Fruit fly (Drosophila melanogaster) whole organism, pupa: ENCODE measurements around the gene Spc105R.

Experiments used
- CG13204 ChIP-seq: fragments of 200-800 bp; sonication (Bioruptor generic); optimal IDR thresholded peaks from 2 replicates; lab custom pipeline; 2018; ENCODE audit warnings: missing biosample characterization, mild to moderate bottlenecking, missing genetic modification characterization, moderate library complexity
- CG14655 ChIP-seq: fragments of 200-800 bp; sonication (Bioruptor generic); optimal IDR thresholded peaks from 3 replicates; lab custom pipeline; 2017; ENCODE audit warnings: mild to moderate bottlenecking, missing biosample characterization, missing genetic modification reagents, missing genetic modification characterization
- CG15710 ChIP-seq: fragments of 200-800 bp; sonication (Bioruptor generic); optimal IDR thresholded peaks from 2 replicates; lab custom pipeline; 2018; ENCODE audit warnings: missing biosample characterization, mild to moderate bottlenecking, missing genetic modification characterization, moderate library complexity
- CG32121 ChIP-seq: fragments of 200-800 bp; sonication (Bioruptor generic); IDR thresholded peaks from 2 replicates; pipeline ENCODE4 v1.3.6; 2022; ENCODE audit warnings: missing biosample characterization, missing genetic modification characterization
- CG34367 ChIP-seq: fragments of 200-800 bp; sonication (Bioruptor generic); optimal IDR thresholded peaks from 2 replicates; lab custom pipeline; 2018; ENCODE audit warnings: missing biosample characterization, mild to moderate bottlenecking, missing genetic modification characterization
- CG4496 ChIP-seq: fragments of 200-800 bp; sonication (Bioruptor generic); IDR thresholded peaks from 3 replicates; pipeline ENCODE4 v1.3.6; 2022; ENCODE audit warnings: missing biosample characterization, missing genetic modification characterization
- CG8159 ChIP-seq: fragments of 200-800 bp; sonication (Bioruptor generic); optimal IDR thresholded peaks from 3 replicates; lab custom pipeline; 2018; ENCODE audit warnings: missing biosample characterization, mild to moderate bottlenecking, missing genetic modification characterization, moderate library complexity
- CG8301 ChIP-seq: fragments of 200-800 bp; sonication (Bioruptor generic); optimal IDR thresholded peaks from 2 replicates; lab custom pipeline; 2018; ENCODE audit warnings: missing biosample characterization, mild to moderate bottlenecking, missing genetic modification characterization
- CG9948 ChIP-seq: fragments of 200-800 bp; sonication (Bioruptor generic); optimal IDR thresholded peaks from 2 replicates; lab custom pipeline; 2018; ENCODE audit warnings: missing biosample characterization, mild to moderate bottlenecking, missing genetic modification characterization, moderate library complexity
- D1 ChIP-seq: fragments of 200-800 bp; sonication (Bioruptor generic); optimal IDR thresholded peaks from 2 replicates; lab custom pipeline; 2018; ENCODE audit warnings: missing biosample characterization, mild to moderate bottlenecking, missing genetic modification characterization, moderate library complexity
- EcR ChIP-seq: fragments of 200-800 bp; sonication (Bioruptor generic); optimal IDR thresholded peaks from 3 replicates; lab custom pipeline; 2019; ENCODE audit warnings: missing biosample characterization, missing genetic modification characterization, mild to moderate bottlenecking, moderate library complexity, missing genetic modification reagents
- Ets98B ChIP-seq: fragments of 200-800 bp; sonication (Bioruptor generic); IDR thresholded peaks from 2 replicates; pipeline ENCODE4 v1.3.6; 2022; ENCODE audit warnings: missing biosample characterization, missing genetic modification characterization
- Pif1A ChIP-seq: fragments of 200-800 bp; sonication (Bioruptor generic); optimal IDR thresholded peaks from 3 replicates; lab custom pipeline; 2016; ENCODE audit warnings: missing biosample characterization, missing genetic modification characterization
- Pif1B ChIP-seq: fragments of 200-800 bp; sonication (Bioruptor generic); optimal IDR thresholded peaks from 3 replicates; lab custom pipeline; 2016; ENCODE audit warnings: missing biosample characterization, missing genetic modification characterization
- Snoo ChIP-seq: fragments of 200-800 bp; sonication (Bioruptor generic); optimal IDR thresholded peaks from 3 replicates; lab custom pipeline; 2017; ENCODE audit warnings: missing biosample characterization, mild to moderate bottlenecking, missing genetic modification characterization, inconsistent platforms
- fd96Ca ChIP-seq: fragments of 200-800 bp; sonication (Bioruptor generic); IDR thresholded peaks from 3 replicates; pipeline ENCODE4 v1.3.6; 2022; ENCODE audit warnings: missing biosample characterization, missing genetic modification characterization
- gl ChIP-seq: fragments of 200-800 bp; sonication (Bioruptor generic); optimal IDR thresholded peaks from 2 replicates; lab custom pipeline; 2018; ENCODE audit warnings: missing biosample characterization, mild to moderate bottlenecking, missing genetic modification characterization
- rn ChIP-seq: fragments of 200-800 bp; sonication (Bioruptor generic); IDR thresholded peaks from 2 replicates; pipeline ENCODE4 v1.3.6; 2022; ENCODE audit warnings: missing biosample characterization, missing genetic modification characterization

Gene Spc105R

DNA sequence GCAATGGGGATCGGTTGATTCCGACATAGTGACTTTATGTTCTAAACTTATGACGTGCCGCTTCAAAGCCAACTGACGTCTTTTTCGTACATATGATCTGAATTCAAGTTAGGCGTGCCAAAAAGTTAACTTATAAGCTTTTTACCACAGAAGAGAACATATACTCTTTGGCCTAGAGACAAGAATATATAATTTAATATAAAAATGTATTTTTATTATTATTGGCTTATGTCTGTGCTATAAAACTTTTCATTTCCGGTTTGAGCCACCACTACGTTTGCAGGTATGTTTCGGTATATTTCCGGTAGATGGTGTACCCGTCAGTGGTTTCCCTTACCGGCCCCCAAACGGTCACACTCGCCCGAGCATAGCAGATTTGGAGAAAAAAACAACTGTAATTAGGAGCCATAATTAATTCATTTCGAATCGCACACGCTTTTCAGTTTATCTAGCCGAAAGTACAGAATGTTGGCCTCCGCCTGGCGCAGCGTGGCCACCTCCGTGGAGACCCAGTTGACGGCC, 1.8 kb upstream of the Spc105R start, which contains the start of the genes CG3698 and tzn:
Gene CG3698, minus strand, starts transcription at position 51 of the 522 bp plus-strand sequence.
Gene tzn, plus strand, starts transcription at position 321 of the 522 bp plus-strand sequence.
- TF ChIP-seq CG15710 (tag; lab: Kevin White, UChicago), result peak; percentile 72
- no peak for TF ChIP-seq CG13204
- no peak for TF ChIP-seq CG14655 (GFP tag; lab: Kevin White, UChicago)
- peak; percentile 93 for TF ChIP-seq Snoo (tag; lab: Kevin White, UChicago)
- TF ChIP-seq CG32121 (GFP tag; lab: Robert Waterston, UW), result peak; percentile 59; the same call in 1 of the 2 replicates
- TF ChIP-seq gl, result peak; percentile 48
- peak; percentile 82 for TF ChIP-seq CG34367 (tag; lab: Kevin White, UChicago)
- no peak for TF ChIP-seq CG9948 (tag; lab: Kevin White, UChicago)
- TF ChIP-seq rn (GFP tag; lab: Robert Waterston, UW), result peak; percentile 76
- TF ChIP-seq CG4496, result peak; percentile 89
- TF ChIP-seq Ets98B (GFP tag; lab: Robert Waterston, UW), result peak; percentile 52; the same call in 1 of the 2 replicates

- TF ChIP-seq CG8301, result no peak
- TF ChIP-seq CG4496, result 0 out of 3 replicates have a peak, but pooled peaks have one; percentile 25
- TF ChIP-seq fd96Ca (GFP tag; lab: Robert Waterston, UW), result no peak
These were observed 9.1 kb downstream of the Spc105R start, which contains the start of the genes CG3634 and HIPP1 for dm6 chr3L:20809088-20809999. Gene CG3634, minus strand, starts transcription at chr3L:20809272. Gene HIPP1, plus strand, starts transcription at chr3L:20809669.

DNA sequence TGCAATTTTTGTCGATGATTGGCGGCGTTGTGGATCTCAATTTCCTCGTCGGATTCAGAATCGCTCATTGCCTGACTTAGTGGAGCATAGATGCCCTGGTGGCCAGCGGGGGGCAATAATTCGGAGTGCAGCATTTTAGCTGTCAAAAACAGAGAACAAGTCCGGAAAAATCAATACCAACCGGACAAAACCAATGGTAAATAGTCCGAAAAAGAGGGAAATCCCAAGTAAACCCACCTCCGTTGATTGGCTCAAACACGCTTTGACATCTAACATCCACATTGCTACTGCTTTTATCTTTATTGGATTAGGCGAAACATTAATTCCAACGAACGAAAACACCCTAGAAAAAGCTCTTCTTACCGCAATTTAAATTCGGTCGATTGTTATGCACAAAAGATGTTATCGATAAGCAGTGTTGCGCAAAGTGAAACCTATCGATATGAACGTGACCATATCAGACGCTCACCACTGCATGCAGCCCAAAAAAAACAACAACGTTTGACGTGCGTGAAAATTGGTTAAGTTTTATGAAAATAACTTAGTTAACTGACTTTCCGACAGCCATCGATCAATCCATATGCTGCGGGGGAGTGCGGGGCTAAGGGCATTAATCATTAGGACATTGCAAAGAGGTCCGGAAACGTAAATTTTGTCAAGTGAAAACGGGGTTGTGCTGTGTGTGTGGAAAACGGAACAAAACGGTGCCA, 15.6 kb downstream of the Spc105R start, which contains the start of the genes CG3618 and Pka-R1:
Gene CG3618, minus strand, starts transcription at position 410 of the 710 bp plus-strand sequence.
Gene Pka-R1, plus strand, starts transcription at position 453 of the 710 bp plus-strand sequence.
- no peak for TF ChIP-seq CG32121 (GFP tag; lab: Robert Waterston, UW)

DNA sequence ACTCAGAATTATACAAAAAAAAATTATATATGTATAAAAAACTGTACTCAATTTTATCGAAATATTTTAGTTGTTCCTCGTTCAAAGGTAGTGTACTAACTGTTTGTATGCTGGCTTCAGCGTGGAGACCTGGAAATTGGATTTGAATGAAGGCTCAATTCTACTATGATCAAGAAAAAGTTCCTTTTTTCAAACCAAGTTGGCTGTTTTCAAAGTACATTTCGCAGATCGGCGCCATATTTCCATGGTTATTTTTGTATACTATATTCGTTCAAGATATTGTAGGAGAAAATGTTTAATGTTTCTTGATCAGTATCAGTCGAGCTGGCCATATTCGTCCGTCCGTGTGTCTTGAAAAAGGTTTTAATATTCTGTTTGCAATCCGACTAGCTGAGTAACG, 17.7 kb downstream of the Spc105R start, which contains the start of gene Mst77F:
Gene Mst77F, minus strand, starts transcription at position 101 of the 400 bp plus-strand sequence.
- no peak for TF ChIP-seq CG8301
- no peak for TF ChIP-seq CG4496
- no peak for TF ChIP-seq EcR (GFP tag; lab: Kevin White, UChicago)
- TF ChIP-seq CG13204, result no peak
- no peak for TF ChIP-seq D1 (tag; lab: Kevin White, UChicago)

- TF ChIP-seq D1 (tag; lab: Kevin White, UChicago) (peak; percentile 36), EcR (GFP tag; lab: Kevin White, UChicago) (no peak), CG32121 (GFP tag; lab: Robert Waterston, UW) (no peak)
These were observed 23.1 kb downstream of the Spc105R start for dm6 chr3L:20823206-20823803.

DNA sequence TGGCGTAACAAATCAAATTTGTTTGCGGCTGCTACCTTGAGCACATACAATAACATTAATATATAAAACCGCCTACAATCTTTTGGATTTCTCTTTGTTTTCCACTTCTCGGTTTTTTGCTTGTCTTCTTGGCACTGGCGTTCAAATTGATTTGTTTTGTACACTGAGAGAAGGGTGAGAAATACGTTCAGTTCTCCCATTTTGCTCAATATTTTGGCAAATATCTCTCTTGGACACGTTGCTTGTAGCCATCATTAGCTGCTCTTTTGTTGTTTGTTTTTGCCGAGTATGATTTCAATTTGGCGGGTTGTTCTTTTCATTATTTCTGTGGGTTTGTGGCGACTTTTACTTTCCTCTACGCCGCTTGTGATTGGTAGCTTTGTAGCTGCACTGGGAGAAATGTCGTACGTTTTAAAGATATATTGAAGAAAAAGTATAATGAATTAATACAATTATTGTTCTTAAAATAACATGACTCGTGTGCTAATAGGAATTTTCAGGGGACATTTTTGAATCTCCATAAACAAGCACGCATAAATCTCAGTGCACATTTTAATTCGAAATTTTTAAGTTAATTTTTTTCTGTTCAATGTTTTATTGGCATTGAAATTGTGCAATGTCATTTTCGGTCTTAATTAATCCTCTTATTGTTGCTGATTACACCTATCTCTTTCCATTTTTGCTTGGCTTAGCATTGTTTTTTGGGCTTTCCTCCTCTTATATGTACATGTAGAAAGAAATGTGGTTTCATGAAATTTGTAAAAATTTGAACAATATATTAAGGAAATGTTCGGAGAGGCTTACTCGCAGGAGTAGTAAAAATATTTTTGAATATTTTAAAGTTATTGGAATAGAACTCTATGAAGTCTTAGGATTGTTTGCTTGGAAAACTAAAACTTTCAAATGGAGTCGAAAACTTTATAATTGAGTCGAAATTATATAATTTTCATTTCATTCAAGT, 27.0 kb downstream of the Spc105R start:
- TF ChIP-seq Snoo (tag; lab: Kevin White, UChicago) (no peak), CG32121 (GFP tag; lab: Robert Waterston, UW) (no peak), D1 (tag; lab: Kevin White, UChicago) (no peak), fd96Ca (GFP tag; lab: Robert Waterston, UW) (no peak), CG8159 (tag; lab: Kevin White, UChicago) (no peak), gl (no peak), CG15710 (tag; lab: Kevin White, UChicago) (no peak), Pif1A (GFP tag; lab: Kevin White, UChicago) (peak; percentile 30), CG4496 (peak; percentile 30; the same call in 1 of the 3 replicates), rn (GFP tag; lab: Robert Waterston, UW) (no peak)
- TF ChIP-seq, all 21 proteins: peak for 2

DNA sequence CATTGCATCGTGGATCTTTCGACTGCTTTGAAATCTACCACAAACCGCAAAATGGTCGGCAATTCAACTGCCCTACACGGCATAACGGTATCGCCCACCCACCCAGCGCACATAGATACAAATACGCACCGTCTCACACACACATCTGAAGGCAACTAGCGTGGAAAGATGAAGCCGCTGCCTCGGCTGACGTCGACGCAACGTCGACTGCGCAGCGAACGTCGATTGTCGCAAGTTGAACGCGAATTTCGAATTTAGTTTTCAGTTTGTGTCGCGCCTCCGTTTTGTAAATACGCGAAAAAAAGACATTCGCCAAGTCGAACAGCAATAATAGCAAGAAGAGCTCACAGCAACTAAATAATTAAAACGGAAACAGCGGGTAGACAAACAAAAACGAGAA, 27.8 kb downstream of the Spc105R start:
- TF ChIP-seq EcR (GFP tag; lab: Kevin White, UChicago), result no peak
- no peak for TF ChIP-seq Pif1B (GFP tag; lab: Kevin White, UChicago)
- no peak for TF ChIP-seq Ets98B (GFP tag; lab: Robert Waterston, UW)
- TF ChIP-seq CG14655 (GFP tag; lab: Kevin White, UChicago), result no peak
- TF ChIP-seq CG13204, result no peak
- no peak for TF ChIP-seq CG4496
- TF ChIP-seq CG8159 (tag; lab: Kevin White, UChicago), result no peak
- no peak for TF ChIP-seq Pif1A (GFP tag; lab: Kevin White, UChicago)
- TF ChIP-seq CG34367 (tag; lab: Kevin White, UChicago), result no peak
- TF ChIP-seq CG8301, result no peak
